Fruit fly (Drosophila melanogaster) whole organism, embryonic: ENCODE measurements around the gene CG14535.

Experiments used
- Atf6 ChIP-seq: fragments of 200-800 bp; sonication (Bioruptor generic); IDR thresholded peaks from 2 replicates; pipeline ENCODE4 v1.3.6; 2022; ENCODE audit warnings: missing biosample characterization, missing genetic modification characterization
- B-H2 ChIP-seq: fragments of 200-800 bp; sonication (Bioruptor generic); optimal IDR thresholded peaks from 2 replicates; lab custom pipeline; 2018; ENCODE audit warnings: missing biosample characterization, mild to moderate bottlenecking, missing genetic modification characterization
- Bteb2 ChIP-seq: fragments of 200-800 bp; sonication (Bioruptor generic); optimal IDR thresholded peaks from 2 replicates; lab custom pipeline; 2016; ENCODE audit warnings: missing biosample characterization, missing genetic modification characterization
- CG10209 ChIP-seq: fragments of 200-800 bp; sonication (Bioruptor generic); optimal IDR thresholded peaks from 3 replicates; lab custom pipeline; 2017; ENCODE audit warnings: missing biosample characterization, mild to moderate bottlenecking, missing genetic modification characterization, missing genetic modification reagents
- CG10959 ChIP-seq: fragments of 200-800 bp; sonication (Bioruptor generic); IDR thresholded peaks from 2 replicates; pipeline ENCODE4 v1.3.6; 2022; ENCODE audit warnings: missing biosample characterization, missing genetic modification characterization
- CG12744 ChIP-seq: fragments of 200-800 bp; sonication (Bioruptor generic); optimal IDR thresholded peaks from 2 replicates; lab custom pipeline; 2016; ENCODE audit warnings: missing biosample characterization, missing genetic modification characterization
- CG15479 ChIP-seq: fragments of 200-800 bp; sonication (Bioruptor generic); optimal IDR thresholded peaks from 3 replicates; lab custom pipeline; 2019; ENCODE audit warnings: missing biosample characterization, mild to moderate bottlenecking, missing genetic modification characterization, moderate library complexity
- CG17612 ChIP-seq: fragments of 200-800 bp; sonication (Bioruptor generic); IDR thresholded peaks from 2 replicates; pipeline ENCODE4 v1.3.6; 2022; ENCODE audit warnings: missing biosample characterization, missing genetic modification characterization
- CG18011 ChIP-seq: fragments of 200-800 bp; sonication (Bioruptor generic); optimal IDR thresholded peaks from 2 replicates; lab custom pipeline; 2017; ENCODE audit warnings: missing biosample characterization, missing genetic modification characterization, mild to moderate bottlenecking, moderate library complexity, missing genotype
- CG18476 ChIP-seq: fragments of 200-800 bp; sonication (Bioruptor generic); optimal IDR thresholded peaks from 2 replicates; lab custom pipeline; 2016; ENCODE audit warnings: missing biosample characterization, mild to moderate bottlenecking, missing genetic modification characterization
- CG18599 ChIP-seq: fragments of 200-800 bp; sonication (Bioruptor generic); optimal IDR thresholded peaks from 3 replicates; lab custom pipeline; 2017; ENCODE audit warnings: missing biosample characterization, missing genetic modification characterization, mild to moderate bottlenecking, moderate library complexity, missing genetic modification reagents
- CG2116 ChIP-seq: fragments of 200-800 bp; sonication (Bioruptor generic); optimal IDR thresholded peaks from 3 replicates; lab custom pipeline; 2018; ENCODE audit warnings: missing biosample characterization, mild to moderate bottlenecking, missing genetic modification characterization
- CG2889 ChIP-seq: fragments of 200-800 bp; sonication (Bioruptor generic); IDR thresholded peaks from 3 replicates; pipeline ENCODE4 v1.3.6; 2022; ENCODE audit warnings: missing biosample characterization, missing genetic modification characterization
- CG31224 ChIP-seq: fragments of 200-800 bp; sonication (Bioruptor generic); IDR thresholded peaks from 2 replicates; pipeline ENCODE4 v1.3.6; 2022; ENCODE audit warnings: missing biosample characterization, missing genetic modification characterization
- CG3407 ChIP-seq: fragments of 200-800 bp; sonication (Bioruptor generic); optimal IDR thresholded peaks from 2 replicates; lab custom pipeline; 2018; ENCODE audit warnings: missing biosample characterization, mild to moderate bottlenecking, missing genetic modification characterization
- CG42726 ChIP-seq: fragments of 200-800 bp; sonication (Bioruptor generic); IDR thresholded peaks from 2 replicates; pipeline ENCODE4 v1.3.6; 2022; ENCODE audit warnings: missing biosample characterization, missing genetic modification characterization; ENCODE audit not compliant: partially characterized antibody
- CG4424 ChIP-seq: fragments of 200-800 bp; sonication (Bioruptor generic); optimal IDR thresholded peaks from 3 replicates; lab custom pipeline; 2016; ENCODE audit warnings: missing biosample characterization, missing genetic modification characterization
- CG5180 ChIP-seq: fragments of 200-800 bp; sonication (Bioruptor generic); optimal IDR thresholded peaks from 3 replicates; lab custom pipeline; 2017; ENCODE audit warnings: missing biosample characterization, missing genetic modification characterization, mild to moderate bottlenecking, moderate library complexity, missing genetic modification reagents
- CG6272 ChIP-seq: fragments of 200-800 bp; sonication (Bioruptor generic); IDR thresholded peaks from 2 replicates; pipeline ENCODE4 v1.3.6; 2022; ENCODE audit warnings: missing biosample characterization, missing genetic modification characterization
- CG6683 ChIP-seq: fragments of 200-800 bp; sonication (Bioruptor generic); optimal IDR thresholded peaks from 2 replicates; lab custom pipeline; 2017; ENCODE audit warnings: missing biosample characterization, mild to moderate bottlenecking, missing genetic modification characterization, missing genetic modification reagents
- CG6854 ChIP-seq: fragments of 200-800 bp; sonication (Bioruptor generic); optimal IDR thresholded peaks from 3 replicates; lab custom pipeline; 2017; ENCODE audit warnings: missing biosample characterization, mild to moderate bottlenecking, missing genetic modification characterization
- CG9797 ChIP-seq: fragments of 200-800 bp; sonication (Bioruptor generic); optimal IDR thresholded peaks from 3 replicates; lab custom pipeline; 2018; ENCODE audit warnings: missing biosample characterization, mild to moderate bottlenecking, missing genetic modification characterization
- CTCF ChIP-seq: fragments of 200-800 bp; sonication (Bioruptor generic); optimal IDR thresholded peaks from 2 replicates; lab custom pipeline; 2017; ENCODE audit warnings: missing biosample characterization, mild to moderate bottlenecking, missing genetic modification characterization, moderate library complexity
- Dp ChIP-seq: fragments of 200-800 bp; sonication (Bioruptor generic); optimal IDR thresholded peaks from 2 replicates; lab custom pipeline; 2018; ENCODE audit warnings: missing biosample characterization, mild to moderate bottlenecking, missing genetic modification characterization, moderate library complexity
- E2f2 ChIP-seq: fragments of 200-800 bp; sonication (Bioruptor generic); IDR thresholded peaks from 2 replicates; pipeline ENCODE4 v1.3.6; 2022; ENCODE audit warnings: missing biosample characterization, missing genetic modification characterization
- Eip74EF ChIP-seq, 2 experiments: fragments of 200-800 bp in 1 of 2; fragments of >200 bp in 1 of 2; sonication (Bioruptor generic) in 1 of 2; optimal IDR thresholded peaks; 2 replicates each; lab custom pipeline; 2017 to 2019; ENCODE audit warnings: missing biosample characterization in 2 of 2, missing genetic modification characterization in 2 of 2, mild to moderate bottlenecking in 1 of 2, moderate library complexity in 1 of 2
- GATAe ChIP-seq: fragments of 200-800 bp; sonication (Bioruptor generic); conservative IDR thresholded peaks from 2 replicates; pipeline ENCODE4 v1.3.6; 2022; ENCODE audit warnings: missing biosample characterization, missing genetic modification characterization
- Lhr ChIP-seq: fragments of 200-800 bp; sonication (Bioruptor generic); optimal IDR thresholded peaks from 3 replicates; lab custom pipeline; 2017; ENCODE audit warnings: mild to moderate bottlenecking, missing biosample characterization, missing genetic modification reagents, missing genetic modification characterization
- Meics ChIP-seq: fragments of 200-800 bp; sonication (Bioruptor generic); optimal IDR thresholded peaks from 2 replicates; lab custom pipeline; 2017; ENCODE audit warnings: missing biosample characterization, mild to moderate bottlenecking, missing genetic modification characterization
- NC2β ChIP-seq: fragments of 200-800 bp; sonication (Bioruptor generic); optimal IDR thresholded peaks from 2 replicates; lab custom pipeline; 2016; ENCODE audit warnings: missing biosample characterization, missing genetic modification characterization
- Xrp1 ChIP-seq: fragments of 200-800 bp; sonication (Bioruptor generic); IDR thresholded peaks from 2 replicates; pipeline ENCODE4 v1.3.6; 2022; ENCODE audit warnings: missing biosample characterization, missing genetic modification characterization
- ac ChIP-seq: fragments of 200-800 bp; sonication (Bioruptor generic); optimal IDR thresholded peaks from 3 replicates; lab custom pipeline; 2017; ENCODE audit warnings: missing biosample characterization, mild to moderate bottlenecking, missing genetic modification characterization
- al ChIP-seq: fragments of 200-800 bp; sonication (Bioruptor generic); IDR thresholded peaks from 2 replicates; pipeline ENCODE4 v1.3.6; 2022; ENCODE audit warnings: missing biosample characterization, missing genetic modification characterization
- bsh ChIP-seq, 2 experiments: fragments of 200-800 bp; sonication (Bioruptor generic); optimal IDR thresholded peaks; 2 replicates each; lab custom pipeline; 2017 to 2018; ENCODE audit warnings: mild to moderate bottlenecking in 2 of 2, missing biosample characterization in 2 of 2, missing genetic modification characterization in 2 of 2, moderate library complexity in 1 of 2
- gce ChIP-seq: fragments of 200-800 bp; sonication (Bioruptor generic); IDR thresholded peaks from 3 replicates; pipeline ENCODE4 v1.3.6; 2022; ENCODE audit warnings: missing biosample characterization, missing genetic modification characterization
- grau ChIP-seq: fragments of 200-800 bp; optimal IDR thresholded peaks from 3 replicates; lab custom pipeline; 2019; ENCODE audit warnings: missing biosample characterization, mild to moderate bottlenecking, missing genetic modification characterization, moderate library complexity
- hb ChIP-seq: fragments of 200-800 bp; sonication (Bioruptor generic); IDR thresholded peaks from 3 replicates; pipeline ENCODE4 v1.3.6; 2022; ENCODE audit warnings: missing biosample characterization, missing genetic modification characterization; ENCODE audit not compliant: partially characterized antibody
- hkb ChIP-seq, 2 experiments: fragments of 200-800 bp in 1 of 2; fragments of >200 bp in 1 of 2; sonication (Bioruptor generic) in 1 of 2; IDR thresholded peaks in 1 of 2; optimal IDR thresholded peaks in 1 of 2; 2 replicates each; pipeline versions ENCODE4 v1.3.6 to Lab custom; 2017 to 2022; ENCODE audit warnings: missing biosample characterization in 1 of 2, missing genetic modification characterization in 1 of 2
- otp ChIP-seq: fragments of 200-800 bp; sonication (Bioruptor generic); IDR thresholded peaks from 3 replicates; pipeline ENCODE4, ENCODE4 v1.3.6; 2022; ENCODE audit warnings: missing biosample characterization, missing genetic modification characterization
- pb ChIP-seq: fragments of 200-800 bp; sonication (Bioruptor generic); optimal IDR thresholded peaks from 3 replicates; lab custom pipeline; 2016; ENCODE audit warnings: missing biosample characterization, missing genetic modification characterization
- peb ChIP-seq: fragments of 200-800 bp; sonication (Bioruptor generic); IDR thresholded peaks from 2 replicates; pipeline ENCODE4 v1.3.6; 2022; ENCODE audit warnings: missing biosample characterization, missing genetic modification characterization
- pros ChIP-seq: fragments of 200-800 bp; sonication (Bioruptor generic); optimal IDR thresholded peaks from 3 replicates; lab custom pipeline; 2019; ENCODE audit warnings: missing biosample characterization, mild to moderate bottlenecking, missing genetic modification characterization, moderate library complexity
- ranshi ChIP-seq: fragments of 200-800 bp; sonication (Bioruptor generic); IDR thresholded peaks from 2 replicates; pipeline ENCODE4 v1.3.6; 2022; ENCODE audit warnings: missing biosample characterization, missing genetic modification characterization
- sob ChIP-seq: fragments of 200-800 bp; sonication (Bioruptor generic); IDR thresholded peaks from 2 replicates; pipeline ENCODE4 v1.3.6; 2022; ENCODE audit warnings: missing biosample characterization, missing genetic modification characterization
- stwl ChIP-seq: fragments of 200-800 bp; sonication (Bioruptor generic); optimal IDR thresholded peaks from 3 replicates; lab custom pipeline; 2018; ENCODE audit warnings: missing biosample characterization, mild to moderate bottlenecking, missing genetic modification characterization, moderate library complexity
- tin ChIP-seq: fragments of 200-800 bp; sonication (Bioruptor generic); optimal IDR thresholded peaks from 3 replicates; lab custom pipeline; 2016; ENCODE audit warnings: missing biosample characterization, missing genetic modification characterization
- vvl ChIP-seq: fragments of 200-800 bp; sonication (Bioruptor generic); IDR thresholded peaks from 2 replicates; pipeline ENCODE4 v1.3.6; 2022; ENCODE audit warnings: missing biosample characterization, missing genetic modification characterization
- z ChIP-seq: fragments of 200-800 bp; sonication (Bioruptor generic); IDR thresholded peaks from 3 replicates; pipeline ENCODE4 v1.3.6; 2022; ENCODE audit warnings: missing biosample characterization, missing genetic modification characterization
- zf30C ChIP-seq: fragments of 200-800 bp; sonication (Bioruptor generic); optimal IDR thresholded peaks from 3 replicates; lab custom pipeline; 2018; ENCODE audit warnings: missing biosample characterization, mild to moderate bottlenecking, missing genetic modification characterization

Gene CG14535

DNA sequence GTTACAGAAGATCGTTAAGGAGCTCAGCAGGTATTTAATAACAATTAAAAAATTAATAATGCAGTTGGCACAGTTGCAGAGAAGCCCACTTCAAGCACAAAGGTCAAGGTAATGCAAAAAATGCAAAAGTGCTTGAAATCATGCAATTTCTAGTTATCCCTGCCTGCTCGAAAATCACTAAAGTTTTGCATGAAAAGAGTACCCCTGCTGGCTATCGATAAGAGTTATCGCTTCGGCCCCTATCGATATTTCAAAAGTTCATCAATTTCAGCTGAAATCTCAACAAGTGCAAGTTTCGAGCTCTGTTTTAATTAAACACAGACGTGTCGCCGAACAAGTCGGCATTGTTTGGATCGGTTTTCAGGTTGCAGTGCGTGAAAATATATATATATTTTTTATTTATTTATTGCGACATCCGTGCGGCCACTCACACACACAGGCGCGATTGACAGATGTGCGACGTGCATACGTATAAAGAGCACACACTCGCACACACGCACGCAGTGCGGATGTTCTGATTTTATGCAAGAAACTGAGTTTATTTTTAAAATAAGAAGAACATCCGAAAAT, 33.9 kb downstream of the CG14535 start (continued):
- no peak for TF ChIP-seq z (GFP tag; lab: Robert Waterston, UW)
- TF ChIP-seq CG18011 (GFP tag; lab: Kevin White, UChicago), result peak; percentile 80
- peak; percentile 69; the same call in 1 of the 2 replicates for TF ChIP-seq vvl (GFP tag; lab: Robert Waterston, UW)
- TF ChIP-seq al (GFP tag; lab: Robert Waterston, UW), result no peak; the same call in 1 of the 2 replicates
- TF ChIP-seq NC2β (GFP tag; lab: Kevin White, UChicago), result peak; percentile 54
- peak; percentile 3 for TF ChIP-seq CG10209 (GFP tag; lab: Kevin White, UChicago)
- peak; percentile 14; the same call in 1 of the 2 replicates for TF ChIP-seq CG6272 (GFP tag; lab: Robert Waterston, UW)
- TF ChIP-seq stwl (tag; lab: Kevin White, UChicago), result peak; percentile 89
- peak; percentile 15 for TF ChIP-seq CG18476
- TF ChIP-seq CG5180 (GFP tag; lab: Kevin White, UChicago), result peak; percentile 30
- peak; percentile 32 for TF ChIP-seq CG15479 (GFP tag; lab: Kevin White, UChicago)
- no peak for TF ChIP-seq CG17612 (GFP tag; lab: Robert Waterston, UW)
- peak; percentile 68 for TF ChIP-seq Xrp1
- no peak for TF ChIP-seq B-H2 (GFP tag; lab: Kevin White, UChicago)
- 0 out of 3 replicates have a peak, but pooled peaks have one; percentile 15 for TF ChIP-seq otp (GFP tag; lab: Robert Waterston, UW)
- TF ChIP-seq CG6854 (GFP tag; lab: Kevin White, UChicago), result peak; percentile 42
- TF ChIP-seq CG2889 (GFP tag; lab: Robert Waterston, UW), result no peak
- TF ChIP-seq tin (GFP tag; lab: Kevin White, UChicago), result peak; percentile 68
- no peak for TF ChIP-seq CG31224
- no peak for TF ChIP-seq pros (GFP tag; lab: Kevin White, UChicago)
- TF ChIP-seq Atf6 (GFP tag; lab: Robert Waterston, UW), result peak; percentile 65; the same call in 1 of the 2 replicates
- TF ChIP-seq CG4424 (GFP tag; lab: Kevin White, UChicago), result peak; percentile 33
- 0 out of 2 replicates have a peak, but pooled peaks have one; percentile 9 for TF ChIP-seq ranshi
- TF ChIP-seq gce (GFP tag; lab: Robert Waterston, UW), result 0 out of 3 replicates have a peak, but pooled peaks have one; percentile 68
- peak; percentile 4 for TF ChIP-seq ac (GFP tag; lab: Kevin White, UChicago)
- TF ChIP-seq CTCF (GFP tag; lab: Kevin White, UChicago), result peak; percentile 42
- no peak; the same call in 1 of the 2 replicates for TF ChIP-seq CG10959 (GFP tag; lab: Robert Waterston, UW)
- peak; percentile 73 for TF ChIP-seq CG18599 (GFP tag; lab: Kevin White, UChicago)
- peak; percentile 79; the same call in 2 of the 3 replicates for TF ChIP-seq hb (GFP tag; lab: Robert Waterston, UW)
- no peak for TF ChIP-seq zf30C
- peak; percentile 27; the same call in 1 of the 2 replicates for TF ChIP-seq E2f2
- TF ChIP-seq CG12744 (GFP tag; lab: Kevin White, UChicago), result peak; percentile 36
- TF ChIP-seq CG9797 (GFP tag; lab: Kevin White, UChicago), result peak; percentile 19
- TF ChIP-seq CG6683 (GFP tag; lab: Kevin White, UChicago), result no peak
- TF ChIP-seq bsh (GFP tag; optimal IDR thresholded peaks at IDR 0.05; lab: Kevin White, UChicago), result peak; percentile 2 to 38
- 0 out of 2 replicates have a peak, but pooled peaks have one; percentile 37 for TF ChIP-seq peb
- peak; percentile 75 for TF ChIP-seq sob (GFP tag; lab: Robert Waterston, UW)
- no peak for TF ChIP-seq hkb (optimal IDR thresholded peaks at IDR 0.05; lab: Kevin White, UChicago)
- peak; percentile 59 for TF ChIP-seq hkb (GFP tag; IDR thresholded peaks at IDR 0.05; lab: Robert Waterston, UW)
- peak; percentile 40 for TF ChIP-seq pb (GFP tag; lab: Kevin White, UChicago)
- peak; percentile 71; the same call in 1 of the 2 replicates for TF ChIP-seq CG42726
- peak in 1 of 2 experiments; percentile 28 for TF ChIP-seq Eip74EF (GFP tag; optimal IDR thresholded peaks at IDR 0.05; lab: Kevin White, UChicago)
- peak; percentile 17 for TF ChIP-seq Dp (GFP tag; lab: Kevin White, UChicago)
- TF ChIP-seq CG3407 (GFP tag; lab: Kevin White, UChicago), result no peak
- TF ChIP-seq Lhr, result no peak
- TF ChIP-seq grau (tag; lab: Kevin White, UChicago), result peak; percentile 61
- peak; percentile 78 for TF ChIP-seq CG2116 (GFP tag; lab: Kevin White, UChicago)
- no peak for TF ChIP-seq GATAe (GFP tag; lab: Robert Waterston, UW)
- TF ChIP-seq Bteb2, result no peak
- peak; percentile 68 for TF ChIP-seq Meics (GFP tag; lab: Kevin White, UChicago)
